ENCODE assay signal across 3 fruit fly cellular contexts in genomic region chr2L:1575604-1576003, dm6.
TF ChIP-seq lines count a peak whose summit lies in the region.

No protein-coding gene starts in this region.

TF ChIP-seq in whole organism, embryonic, 481 proteins besides CTCF, POLR2A, EP300 and RAD21 (continued from another document and continues in another):
- TF ChIP-seq Myb (GFP tag; optimal IDR thresholded peaks at IDR 0.05; lab: Kevin White, UChicago) (no peak), odd (GFP tag; optimal IDR thresholded peaks at IDR 0.05; lab: Kevin White, UChicago) (no peak), Jarid2 (GFP tag; optimal IDR thresholded peaks at IDR 0.05; lab: Kevin White, UChicago) (no peak), pan (optimal IDR thresholded peaks at IDR 0.05; lab: Kevin White, UChicago) (no peak), pan (GFP tag; optimal IDR thresholded peaks at IDR 0.05 in 1 of 2, IDR thresholded peaks at IDR 0.05 in 1 of 2) (peak in 1 of 2 experiments; percentile 76), Dip3 (GFP tag; optimal IDR thresholded peaks at IDR 0.05; lab: Kevin White, UChicago) (no peak), Sin3A (optimal IDR thresholded peaks at IDR 0.05; lab: Kevin White, UChicago) (no peak), CG30431 (GFP tag; optimal IDR thresholded peaks at IDR 0.05; lab: Kevin White, UChicago) (no peak), CG15011 (GFP tag; optimal IDR thresholded peaks at IDR 0.05; lab: Kevin White, UChicago) (no peak), CG1024 (GFP tag; IDR thresholded peaks at IDR 0.05; lab: Robert Waterston, UW) (no peak), corto (GFP tag; optimal IDR thresholded peaks at IDR 0.05; lab: Kevin White, UChicago) (no peak), CG11504 (tag; optimal IDR thresholded peaks at IDR 0.05; lab: Kevin White, UChicago) (peak; percentile 73), CG7786 (GFP tag; optimal IDR thresholded peaks at IDR 0.05; lab: Kevin White, UChicago) (no peak), CG11696 (GFP tag; IDR thresholded peaks at IDR 0.05; lab: Robert Waterston, UW) (no peak), h (optimal IDR thresholded peaks at IDR 0.05; lab: Kevin White, UChicago) (no peak), Dll (GFP tag; IDR thresholded peaks at IDR 0.05; lab: Robert Waterston, UW; ENCODE audit: partially characterized antibody) (no peak), Kr (GFP tag; optimal IDR thresholded peaks at IDR 0.05; lab: Kevin White, UChicago) (no peak), mirr (GFP tag; optimal IDR thresholded peaks at IDR 0.05; lab: Kevin White, UChicago) (no peak), gt (GFP tag; IDR thresholded peaks at IDR 0.05; lab: Robert Waterston, UW) (no peak), CG11398 (GFP tag; optimal IDR thresholded peaks at IDR 0.05; lab: Kevin White, UChicago) (no peak), Dek (tag; optimal IDR thresholded peaks at IDR 0.05; lab: Kevin White, UChicago) (no peak), fd3F (GFP tag; optimal IDR thresholded peaks at IDR 0.05; lab: Kevin White, UChicago) (no peak), CG10654 (GFP tag; optimal IDR thresholded peaks at IDR 0.05; lab: Kevin White, UChicago) (no peak), Hsf (GFP tag; optimal IDR thresholded peaks at IDR 0.05; lab: Kevin White, UChicago) (peak; percentile 13), Adf1 (GFP tag; IDR thresholded peaks at IDR 0.05; lab: Robert Waterston, UW) (no peak), CG8089 (GFP tag; optimal IDR thresholded peaks at IDR 0.05; lab: Kevin White, UChicago) (no peak), CG8290 (GFP tag; optimal IDR thresholded peaks at IDR 0.05; lab: Kevin White, UChicago) (no peak), CG8290 (tag; optimal IDR thresholded peaks at IDR 0.05; lab: Kevin White, UChicago) (no peak), CG16815 (GFP tag; optimal IDR thresholded peaks at IDR 0.05; lab: Kevin White, UChicago) (no peak), Sox100B (GFP tag; optimal IDR thresholded peaks at IDR 0.05; lab: Kevin White, UChicago) (no peak), ERR (GFP tag; optimal IDR thresholded peaks at IDR 0.05; lab: Kevin White, UChicago) (no peak), CG11723 (GFP tag; optimal IDR thresholded peaks at IDR 0.05; lab: Kevin White, UChicago) (no peak), hbn (GFP tag; IDR thresholded peaks at IDR 0.05; lab: Robert Waterston, UW; ENCODE audit: partially characterized antibody) (no peak), CG17612 (GFP tag; IDR thresholded peaks at IDR 0.05; lab: Robert Waterston, UW) (no peak), Ada2b (GFP tag; IDR thresholded peaks at IDR 0.05; lab: Robert Waterston, UW) (peak; percentile 40; the same call in 1 of the 2 replicates), row (GFP tag; IDR thresholded peaks at IDR 0.05; lab: Robert Waterston, UW) (peak; percentile 39; the same call in 1 of the 3 replicates), z (GFP tag; IDR thresholded peaks at IDR 0.05; lab: Robert Waterston, UW) (no peak), Dad (GFP tag; optimal IDR thresholded peaks at IDR 0.05; lab: Kevin White, UChicago) (peak; percentile 19), pho (GFP tag; optimal IDR thresholded peaks at IDR 0.05; lab: Kevin White, UChicago) (no peak), CG16863 (GFP tag; optimal IDR thresholded peaks at IDR 0.05; lab: Kevin White, UChicago) (no peak), sna (GFP tag; IDR thresholded peaks at IDR 0.05; lab: Robert Waterston, UW; ENCODE audit: partially characterized antibody) (no peak), CG17385 (GFP tag; optimal IDR thresholded peaks at IDR 0.05; lab: Kevin White, UChicago) (peak; percentile 9), schlank (tag; optimal IDR thresholded peaks at IDR 0.05; lab: Kevin White, UChicago) (no peak), Ravus (GFP tag; IDR thresholded peaks at IDR 0.05; lab: Robert Waterston, UW) (no peak), HLH4C (GFP tag; IDR thresholded peaks at IDR 0.05; lab: Robert Waterston, UW; ENCODE audit: partially characterized antibody) (no peak)

TF ChIP-seq in whole organism, prepupa, 60 proteins besides CTCF, POLR2A, EP300 and RAD21 (continued from another document):
- TF ChIP-seq CG10631 (GFP tag; optimal IDR thresholded peaks at IDR 0.05; lab: Kevin White, UChicago) (peak; percentile 79), CG6276 (GFP tag; optimal IDR thresholded peaks at IDR 0.05; lab: Kevin White, UChicago) (peak; percentile 84), dsx (GFP tag; optimal IDR thresholded peaks at IDR 0.05; lab: Kevin White, UChicago; ENCODE audit: poor library complexity, severe bottlenecking) (peak; percentile 53), Hr4 (GFP tag; optimal IDR thresholded peaks at IDR 0.05; lab: Kevin White, UChicago) (peak; percentile 89), CG3919 (GFP tag; optimal IDR thresholded peaks at IDR 0.05; lab: Kevin White, UChicago) (peak; percentile 86), CG8319 (GFP tag; optimal IDR thresholded peaks at IDR 0.05; lab: Kevin White, UChicago) (peak; percentile 43), spab (GFP tag; optimal IDR thresholded peaks at IDR 0.05; lab: Kevin White, UChicago) (peak; percentile 66), OdsH (GFP tag; optimal IDR thresholded peaks at IDR 0.05; lab: Kevin White, UChicago) (peak; percentile 68), Gug (GFP tag; IDR thresholded peaks at IDR 0.05; lab: Robert Waterston, UW) (peak; percentile 79), CG6792 (GFP tag; optimal IDR thresholded peaks at IDR 0.05; lab: Kevin White, UChicago) (peak; percentile 31), pdm3 (GFP tag; optimal IDR thresholded peaks at IDR 0.05; lab: Kevin White, UChicago) (peak; percentile 67), Eip93F (GFP tag; optimal IDR thresholded peaks at IDR 0.05; lab: Kevin White, UChicago) (no peak), CG7368 (GFP tag; optimal IDR thresholded peaks at IDR 0.05; lab: Kevin White, UChicago) (peak; percentile 65), achi (GFP tag; optimal IDR thresholded peaks at IDR 0.05; lab: Kevin White, UChicago) (peak; percentile 85), Eip75B (GFP tag; optimal IDR thresholded peaks at IDR 0.05; lab: Kevin White, UChicago) (peak; percentile 83), fd85E (GFP tag; optimal IDR thresholded peaks at IDR 0.05; lab: Kevin White, UChicago) (no peak), CG11294 (GFP tag; IDR thresholded peaks at IDR 0.05; lab: Robert Waterston, UW) (peak; percentile 82), CG8119 (GFP tag; IDR thresholded peaks at IDR 0.05; lab: Robert Waterston, UW) (peak; percentile 83), Sox102F (GFP tag; optimal IDR thresholded peaks at IDR 0.05; lab: Kevin White, UChicago) (peak; percentile 36), vri (GFP tag; optimal IDR thresholded peaks at IDR 0.05; lab: Kevin White, UChicago) (no peak), esn (GFP tag; optimal IDR thresholded peaks at IDR 0.05; lab: Kevin White, UChicago) (peak; percentile 55), Hr38 (GFP tag; optimal IDR thresholded peaks at IDR 0.05; lab: Kevin White, UChicago) (no peak), Blimp-1 (GFP tag; optimal IDR thresholded peaks at IDR 0.05; lab: Kevin White, UChicago) (no peak), topi (GFP tag; optimal IDR thresholded peaks at IDR 0.05; lab: Kevin White, UChicago) (peak; percentile 79), Lpt (GFP tag; optimal IDR thresholded peaks at IDR 0.05; lab: Kevin White, UChicago) (peak; percentile 75), Smox (GFP tag; optimal IDR thresholded peaks at IDR 0.05; lab: Kevin White, UChicago) (peak; percentile 70), ss (GFP tag; optimal IDR thresholded peaks at IDR 0.05; lab: Kevin White, UChicago) (peak; percentile 23 to 65), Ets96B (tag; optimal IDR thresholded peaks at IDR 0.05; lab: Kevin White, UChicago) (peak; percentile 71), Met (GFP tag; optimal IDR thresholded peaks at IDR 0.05; lab: Kevin White, UChicago) (peak; percentile 52), fkh (GFP tag; optimal IDR thresholded peaks at IDR 0.05; lab: Kevin White, UChicago) (no peak), net (GFP tag; optimal IDR thresholded peaks at IDR 0.05; lab: Kevin White, UChicago) (peak; percentile 61), Sox15 (GFP tag; optimal IDR thresholded peaks at IDR 0.05; lab: Kevin White, UChicago) (peak; percentile 62), CG6854 (GFP tag; optimal IDR thresholded peaks at IDR 0.05; lab: Kevin White, UChicago) (no peak), Eip78C (GFP tag; lab: Kevin White, UChicago) (peak; percentile 93), acj6 (GFP tag; optimal IDR thresholded peaks at IDR 0.05; lab: Kevin White, UChicago) (peak; percentile 84), CG6163 (GFP tag; IDR thresholded peaks at IDR 0.05; lab: Robert Waterston, UW) (peak; percentile 91), cyc (GFP tag; optimal IDR thresholded peaks at IDR 0.05; lab: Kevin White, UChicago) (peak; percentile 82), CG6808 (GFP tag; optimal IDR thresholded peaks at IDR 0.05; lab: Kevin White, UChicago) (peak; percentile 56), CG15336 (GFP tag; IDR thresholded peaks at IDR 0.05; lab: Robert Waterston, UW) (peak; percentile 91), CG8632 (GFP tag; optimal IDR thresholded peaks at IDR 0.05; lab: Kevin White, UChicago) (peak; percentile 68)

TF ChIP-seq in whole organism, wandering third instar larva, 38 proteins besides CTCF, POLR2A, EP300 and RAD21 (continued from another document):
- TF ChIP-seq sage (GFP tag; optimal IDR thresholded peaks at IDR 0.05; lab: Kevin White, UChicago) (no peak), jim (GFP tag; optimal IDR thresholded peaks at IDR 0.05; lab: Kevin White, UChicago) (no peak), Mio (GFP tag; optimal IDR thresholded peaks at IDR 0.05; lab: Kevin White, UChicago) (no peak), brk (GFP tag; optimal IDR thresholded peaks at IDR 0.05; lab: Kevin White, UChicago) (no peak), br (GFP tag; optimal IDR thresholded peaks at IDR 0.05; lab: Kevin White, UChicago) (no peak), OdsH (GFP tag; optimal IDR thresholded peaks at IDR 0.05; lab: Kevin White, UChicago) (no peak), Abd-B (GFP tag; optimal IDR thresholded peaks at IDR 0.05; lab: Kevin White, UChicago) (no peak), dsf (GFP tag; optimal IDR thresholded peaks at IDR 0.05; lab: Kevin White, UChicago; ENCODE audit: borderline replicate concordance) (no peak), Dif (GFP tag; optimal IDR thresholded peaks at IDR 0.05; lab: Kevin White, UChicago; ENCODE audit: partially characterized antibody) (no peak), Hr78 (GFP tag; optimal IDR thresholded peaks at IDR 0.05; lab: Kevin White, UChicago) (no peak), lola (GFP tag; optimal IDR thresholded peaks at IDR 0.05; lab: Kevin White, UChicago) (no peak), GATAd (GFP tag; optimal IDR thresholded peaks at IDR 0.05; lab: Kevin White, UChicago) (no peak)
